Worm (Caenorhabditis elegans) whole organism, early embryonic: Measurements from ENCODE around the gene C25H3.17.

Experiments
- B0310.2 ChIP-seq: sonication (generic microtip); optimal IDR thresholded peaks from 2 replicates; lab custom pipeline; 2016; ENCODE audit warnings: mild to moderate bottlenecking, missing genetic modification characterization, missing compliant biosample characterization
- F13C5.2 ChIP-seq: sonication (generic microtip); optimal IDR thresholded peaks from 2 replicates; lab custom pipeline; 2017; ENCODE audit warnings: mild to moderate bottlenecking, missing genetic modification characterization, inconsistent platforms, missing compliant biosample characterization
- aly-1 ChIP-seq: sonication (generic microtip); optimal IDR thresholded peaks from 2 replicates; lab custom pipeline; 2016; ENCODE audit warnings: missing genetic modification characterization, missing compliant biosample characterization
- ama-1 ChIP-seq: fragments of 150-350 bp; optimal IDR thresholded peaks from 2 replicates; lab custom pipeline; 2014
- ceh-13 ChIP-seq: fragments of 200-800 bp; sonication (Bioruptor generic); optimal IDR thresholded peaks from 2 replicates; lab custom pipeline; 2018; ENCODE audit warnings: mild to moderate bottlenecking, missing genetic modification characterization, missing compliant biosample characterization
- ceh-36 ChIP-seq: sonication (generic microtip); optimal IDR thresholded peaks from 2 replicates; lab custom pipeline; 2016; ENCODE audit warnings: missing genetic modification characterization, inconsistent platforms, missing compliant biosample characterization
- ets-7 ChIP-seq: sonication (generic microtip); optimal IDR thresholded peaks from 2 replicates; lab custom pipeline; 2016; ENCODE audit warnings: missing genotype, missing genetic modification characterization, missing compliant biosample characterization
- flt-1 ChIP-seq: fragments of 200-800 bp; sonication (Bioruptor generic); IDR thresholded peaks from 2 replicates; pipeline ENCODE4 v1.3.6; 2022; ENCODE audit warnings: missing genetic modification characterization, missing compliant biosample characterization
- hmbx-1 ChIP-seq: sonication (generic microtip); optimal IDR thresholded peaks from 2 replicates; lab custom pipeline; 2016; ENCODE audit warnings: mild to moderate bottlenecking, missing genetic modification characterization, missing compliant biosample characterization
- hmg-4 ChIP-seq: fragments of 200-800 bp; sonication (Bioruptor generic); optimal IDR thresholded peaks from 2 replicates; lab custom pipeline; 2018; ENCODE audit warnings: mild to moderate bottlenecking, missing genetic modification characterization, missing compliant biosample characterization
- hnd-1 ChIP-seq: sonication (generic microtip); optimal IDR thresholded peaks from 2 replicates; lab custom pipeline; 2016; ENCODE audit warnings: missing genetic modification characterization, missing compliant biosample characterization
- pes-1 ChIP-seq: fragments of 200-800 bp; sonication (Bioruptor generic); IDR thresholded peaks from 2 replicates; pipeline ENCODE4 v1.3.6; 2022; ENCODE audit warnings: missing genetic modification reagents, missing genetic modification characterization, missing compliant biosample characterization
- scrt-1 ChIP-seq: fragments of 200-800 bp; sonication (Bioruptor generic); IDR thresholded peaks from 2 replicates; pipeline ENCODE4 v1.3.6; 2022; ENCODE audit warnings: missing genetic modification characterization, missing compliant biosample characterization
- sea-1 ChIP-seq: fragments of 200-800 bp; sonication (Bioruptor generic); conservative IDR thresholded peaks from 2 replicates; pipeline ENCODE4 v1.3.6; 2022; ENCODE audit warnings: missing genetic modification characterization, missing compliant biosample characterization
- tbx-11 ChIP-seq: fragments of 200-800 bp; sonication (Bioruptor generic); IDR thresholded peaks from 2 replicates; pipeline ENCODE4 v1.3.6; 2022; ENCODE audit warnings: missing genetic modification characterization, missing compliant biosample characterization
- tbx-37 ChIP-seq: fragments of 200-800 bp; sonication (Bioruptor generic); conservative IDR thresholded peaks from 2 replicates; pipeline ENCODE4 v1.3.6; 2022; ENCODE audit warnings: missing genetic modification reagents, missing genetic modification characterization, missing compliant biosample characterization
- tra-4 ChIP-seq: sonication (generic microtip); optimal IDR thresholded peaks from 2 replicates; lab custom pipeline; 2017; ENCODE audit warnings: missing genetic modification characterization, missing compliant biosample characterization

C25H3.17 gene

ce11 chrII:5649236-5650004 is 20.1 kb downstream of the C25H3.17 start, which contains the start of the genes sam-4, F59E12.17 and zyg-1:
sam-4 (minus strand) TSS chrII:5649286.
F59E12.17 (minus strand) TSS chrII:5649470.
zyg-1 (plus strand) TSS chrII:5649748.
- peak; percentile 59; the same call in 1 of the 2 replicates for TF ChIP-seq pes-1 (GFP tag; lab: Robert Waterston, UW)
- TF ChIP-seq F13C5.2 (tag; lab: Kevin White, UChicago), result peak; percentile 16
- no peak for TF ChIP-seq hnd-1 (tag; lab: Kevin White, UChicago)
- TF ChIP-seq tbx-37 (GFP tag; lab: Robert Waterston, UW), result peak; percentile 59

- TF ChIP-seq pes-1 (GFP tag; lab: Robert Waterston, UW) (no peak), F13C5.2 (tag; lab: Kevin White, UChicago) (no peak), ama-1 (no peak), hnd-1 (tag; lab: Kevin White, UChicago) (no peak), B0310.2 (tag; lab: Kevin White, UChicago) (no peak)
Measured at ce11 chrII:5648272-5648671, 21.2 kb downstream of the C25H3.17 start, which contains the start of gene ddl-1. ddl-1 (minus strand) TSS chrII:5648372.

ce11 chrII:5646942-5647341 is 22.5 kb downstream of the C25H3.17 start, which contains the start of gene F59E12.9:
F59E12.9 (minus strand) TSS chrII:5647042.
- TF ChIP-seq F13C5.2 (tag; lab: Kevin White, UChicago), result no peak
- TF ChIP-seq hnd-1 (tag; lab: Kevin White, UChicago), result no peak
- TF ChIP-seq pes-1 (GFP tag; lab: Robert Waterston, UW), result no peak
- no peak for TF ChIP-seq ama-1
- no peak for TF ChIP-seq hmg-4 (GFP tag; lab: Kevin White, UChicago)
- no peak for TF ChIP-seq flt-1 (GFP tag; lab: Robert Waterston, UW)
- TF ChIP-seq sea-1 (GFP tag; lab: Robert Waterston, UW), result no peak
- TF ChIP-seq tbx-37 (GFP tag; lab: Robert Waterston, UW), result no peak
- TF ChIP-seq ets-7 (tag; lab: Kevin White, UChicago), result no peak
- TF ChIP-seq scrt-1 (GFP tag; lab: Robert Waterston, UW), result no peak
- TF ChIP-seq aly-1 (tag; lab: Kevin White, UChicago), result no peak
- no peak for TF ChIP-seq ceh-36 (tag; lab: Kevin White, UChicago)
- no peak for TF ChIP-seq tbx-11 (GFP tag; lab: Robert Waterston, UW)
- no peak for TF ChIP-seq ceh-13 (GFP tag; lab: Kevin White, UChicago)

ce11 chrII:5642110-5642509 is 27.4 kb downstream of the C25H3.17 start:
- no peak for TF ChIP-seq F13C5.2 (tag; lab: Kevin White, UChicago)
- TF ChIP-seq tbx-11 (GFP tag; lab: Robert Waterston, UW), result no peak
- no peak for TF ChIP-seq flt-1 (GFP tag; lab: Robert Waterston, UW)
- no peak for TF ChIP-seq tbx-37 (GFP tag; lab: Robert Waterston, UW)
- TF ChIP-seq pes-1 (GFP tag; lab: Robert Waterston, UW), result no peak
- TF ChIP-seq ets-7 (tag; lab: Kevin White, UChicago), result no peak
- TF ChIP-seq hmg-4 (GFP tag; lab: Kevin White, UChicago), result no peak
- no peak for TF ChIP-seq sea-1 (GFP tag; lab: Robert Waterston, UW)
- TF ChIP-seq ama-1, result no peak
- no peak for TF ChIP-seq hmbx-1
- no peak for TF ChIP-seq tra-4 (tag; lab: Kevin White, UChicago)
- no peak for TF ChIP-seq hnd-1 (tag; lab: Kevin White, UChicago)
- no peak for TF ChIP-seq ceh-13 (GFP tag; lab: Kevin White, UChicago)

ce11 chrII:5640362-5641079 is 29.0 kb downstream of the C25H3.17 start:
- TF ChIP-seq hnd-1 (tag; lab: Kevin White, UChicago), result no peak
- no peak for TF ChIP-seq ceh-36 (tag; lab: Kevin White, UChicago)
- no peak for TF ChIP-seq hmbx-1
- no peak for TF ChIP-seq ets-7 (tag; lab: Kevin White, UChicago)
- no peak for TF ChIP-seq hmg-4 (GFP tag; lab: Kevin White, UChicago)
- no peak for TF ChIP-seq sea-1 (GFP tag; lab: Robert Waterston, UW)
- TF ChIP-seq pes-1 (GFP tag; lab: Robert Waterston, UW), result no peak
- TF ChIP-seq tbx-11 (GFP tag; lab: Robert Waterston, UW), result no peak
- TF ChIP-seq flt-1 (GFP tag; lab: Robert Waterston, UW), result no peak

- TF ChIP-seq hmg-4 (GFP tag; lab: Kevin White, UChicago) (no peak), tbx-11 (GFP tag; lab: Robert Waterston, UW) (no peak), scrt-1 (GFP tag; lab: Robert Waterston, UW) (no peak), ets-7 (tag; lab: Kevin White, UChicago) (no peak), ceh-13 (GFP tag; lab: Kevin White, UChicago) (no peak)
Measured at ce11 chrII:5638059-5638458, 31.4 kb downstream of the C25H3.17 start, which contains the start of gene F59E12.3. F59E12.3 (plus strand) TSS chrII:5638359.

ce11 chrII:5636826-5637225 is 32.7 kb downstream of the C25H3.17 start, which contains the start of gene F59E12.8:
F59E12.8 (minus strand) TSS chrII:5636926.
- no peak for TF ChIP-seq tbx-11 (GFP tag; lab: Robert Waterston, UW)
- no peak for TF ChIP-seq F13C5.2 (tag; lab: Kevin White, UChicago)
- TF ChIP-seq hnd-1 (tag; lab: Kevin White, UChicago), result no peak
- TF ChIP-seq sea-1 (GFP tag; lab: Robert Waterston, UW), result no peak
- TF ChIP-seq pes-1 (GFP tag; lab: Robert Waterston, UW), result no peak
- TF ChIP-seq ceh-13 (GFP tag; lab: Kevin White, UChicago), result no peak
- no peak for TF ChIP-seq aly-1 (tag; lab: Kevin White, UChicago)
- TF ChIP-seq flt-1 (GFP tag; lab: Robert Waterston, UW), result no peak
- no peak for TF ChIP-seq scrt-1 (GFP tag; lab: Robert Waterston, UW)
- no peak for TF ChIP-seq B0310.2 (tag; lab: Kevin White, UChicago)
- no peak for TF ChIP-seq ets-7 (tag; lab: Kevin White, UChicago)
- TF ChIP-seq ceh-36 (tag; lab: Kevin White, UChicago), result no peak
- TF ChIP-seq tra-4 (tag; lab: Kevin White, UChicago), result no peak
- TF ChIP-seq hmg-4 (GFP tag; lab: Kevin White, UChicago), result no peak
- no peak for TF ChIP-seq tbx-37 (GFP tag; lab: Robert Waterston, UW)
- no peak for TF ChIP-seq hmbx-1
- no peak for TF ChIP-seq ama-1
